Worm (Caenorhabditis elegans) whole organism, L1 larva: ENCODE results near the gene dhs-19.

Experiments used
- C04F5.9 ChIP-seq: sonication (generic microtip); optimal IDR thresholded peaks from 2 replicates; lab custom pipeline; 2016; ENCODE audit warnings: missing genetic modification characterization, missing compliant biosample characterization
- C16A3.4 ChIP-seq: fragments of 150-350 bp; optimal IDR thresholded peaks from 2 replicates; lab custom pipeline; 2014; ENCODE audit warnings: missing biosample characterization, missing genetic modification characterization
- F16B12.6 ChIP-seq: fragments of 150-350 bp; optimal IDR thresholded peaks from 2 replicates; lab custom pipeline; 2014; ENCODE audit warnings: missing biosample characterization, missing genetic modification characterization
- blmp-1 ChIP-seq: fragments of 150-350 bp; optimal IDR thresholded peaks from 2 replicates; lab custom pipeline; 2014; ENCODE audit warnings: missing biosample characterization, missing genetic modification characterization
- ceh-63 ChIP-seq: fragments of 200-800 bp; sonication (Bioruptor generic); optimal IDR thresholded peaks from 2 replicates; lab custom pipeline; 2018; ENCODE audit warnings: mild to moderate bottlenecking, missing genetic modification characterization, missing compliant biosample characterization
- ceh-8 ChIP-seq: fragments of 200-800 bp; sonication (Bioruptor generic); optimal IDR thresholded peaks from 2 replicates; lab custom pipeline; 2018; ENCODE audit warnings: mild to moderate bottlenecking, missing genetic modification characterization, moderate library complexity, missing compliant biosample characterization
- ceh-82 ChIP-seq, 3 experiments: fragments of 150-350 bp in 1 of 3; sonication (generic microtip) in 2 of 3; optimal IDR thresholded peaks; 2 replicates each; lab custom pipeline; 2014 to 2017; ENCODE audit warnings: missing biosample characterization in 3 of 3, missing genetic modification characterization in 3 of 3
- ceh-90 ChIP-seq: sonication (generic microtip); optimal IDR thresholded peaks from 2 replicates; lab custom pipeline; 2016; ENCODE audit warnings: missing genetic modification characterization, missing compliant biosample characterization
- ces-1 ChIP-seq: fragments of 150-350 bp; optimal IDR thresholded peaks from 2 replicates; lab custom pipeline; 2014; ENCODE audit warnings: missing biosample characterization, missing genetic modification reagents, missing genetic modification characterization
- dsc-1 ChIP-seq: sonication (generic microtip); optimal IDR thresholded peaks from 2 replicates; lab custom pipeline; 2016; ENCODE audit warnings: mild to moderate bottlenecking, missing genetic modification characterization, missing compliant biosample characterization
- efl-1 ChIP-seq, 4 experiments: fragments of 150-350 bp; optimal IDR thresholded peaks in 3 of 4; peaks in 1 of 4; 1 replicate in 1 of 4; 2 replicates in 3 of 4; lab custom pipeline; 2014; ENCODE audit warnings: missing biosample characterization in 2 of 4, missing genetic modification characterization in 2 of 4, missing genetic modification reagents in 2 of 4
- egl-13 ChIP-seq: sonication (generic microtip); optimal IDR thresholded peaks from 2 replicates; lab custom pipeline; 2016; ENCODE audit warnings: missing genotype, missing genetic modification reagents, missing genetic modification characterization, missing compliant biosample characterization
- elt-2 ChIP-seq: sonication (generic microtip); optimal IDR thresholded peaks from 2 replicates; lab custom pipeline; 2016; ENCODE audit warnings: missing genetic modification characterization, mild to moderate bottlenecking, inconsistent platforms, missing compliant biosample characterization, missing genetic modification reagents
- fkh-4 ChIP-seq: sonication (generic microtip); optimal IDR thresholded peaks from 2 replicates; lab custom pipeline; 2016; ENCODE audit warnings: missing compliant biosample characterization, missing genetic modification characterization, borderline replicate concordance
- fkh-8 ChIP-seq: sonication (generic microtip); optimal IDR thresholded peaks from 2 replicates; lab custom pipeline; 2016; ENCODE audit warnings: mild to moderate bottlenecking, missing genetic modification characterization, missing compliant biosample characterization
- grh-1 ChIP-seq: fragments of 200-800 bp; sonication (Bioruptor generic); IDR thresholded peaks from 2 replicates; pipeline ENCODE4 v1.3.6; 2022; ENCODE audit warnings: missing genetic modification reagents, missing genetic modification characterization, missing compliant biosample characterization
- hpl-2 ChIP-seq: fragments of 150-350 bp; optimal IDR thresholded peaks from 2 replicates; lab custom pipeline; 2014; ENCODE audit warnings: missing biosample characterization, missing genetic modification reagents, missing genetic modification characterization
- isw-1 ChIP-seq: fragments of 200-800 bp; sonication (Bioruptor generic); IDR thresholded peaks from 2 replicates; pipeline ENCODE4 v1.3.6; 2022; ENCODE audit warnings: missing genetic modification characterization, missing compliant biosample characterization
- jun-1 ChIP-seq: fragments of 150-350 bp; optimal IDR thresholded peaks from 2 replicates; lab custom pipeline; 2014; ENCODE audit warnings: missing biosample characterization, missing genetic modification reagents, missing genetic modification characterization
- lin-14 ChIP-seq: fragments of 200-800 bp; sonication (Bioruptor generic); optimal IDR thresholded peaks from 2 replicates; lab custom pipeline; 2018; ENCODE audit warnings: mild to moderate bottlenecking, missing genetic modification characterization, moderate library complexity, missing compliant biosample characterization
- lin-15B ChIP-seq: fragments of 150-350 bp; sonication (generic microtip); optimal IDR thresholded peaks from 3 replicates; lab custom pipeline; 2014; ENCODE audit warnings: missing biosample characterization, missing genetic modification characterization
- lin-39 ChIP-seq: fragments of 150-350 bp; optimal IDR thresholded peaks from 2 replicates; lab custom pipeline; 2014; ENCODE audit warnings: missing biosample characterization, missing genetic modification reagents, missing genetic modification characterization
- lir-3 ChIP-seq: sonication (generic microtip); optimal IDR thresholded peaks from 2 replicates; lab custom pipeline; 2016; ENCODE audit warnings: mild to moderate bottlenecking, missing genetic modification characterization, moderate library complexity, missing compliant biosample characterization; ENCODE audit not compliant: poor library complexity
- lsy-2 ChIP-seq, 2 experiments: fragments of 150-350 bp; optimal IDR thresholded peaks; 2 replicates each; lab custom pipeline; 2014; ENCODE audit warnings: missing biosample characterization in 2 of 2, missing genetic modification characterization in 2 of 2
- mab-9 ChIP-seq: fragments of 200-800 bp; sonication (Bioruptor generic); IDR thresholded peaks from 2 replicates; pipeline ENCODE4 v1.3.6; 2022; ENCODE audit warnings: missing genetic modification reagents, missing genetic modification characterization, missing compliant biosample characterization
- mep-1 ChIP-seq: fragments of 150-350 bp; optimal IDR thresholded peaks from 2 replicates; lab custom pipeline; 2014; ENCODE audit warnings: missing biosample characterization, missing genetic modification characterization
- nhr-19 ChIP-seq: fragments of 200-800 bp; sonication (Bioruptor generic); conservative IDR thresholded peaks from 2 replicates; pipeline ENCODE4 v1.3.6; 2022; ENCODE audit warnings: missing genetic modification characterization, missing compliant biosample characterization
- nhr-20 ChIP-seq: sonication (generic microtip); optimal IDR thresholded peaks from 2 replicates; lab custom pipeline; 2016; ENCODE audit warnings: mild to moderate bottlenecking, missing genetic modification characterization, missing compliant biosample characterization
- nhr-71 ChIP-seq: sonication (generic microtip); optimal IDR thresholded peaks from 2 replicates; lab custom pipeline; 2016; ENCODE audit warnings: mild to moderate bottlenecking, missing genetic modification characterization, moderate library complexity, missing compliant biosample characterization
- nhr-76 ChIP-seq: sonication (generic microtip); optimal IDR thresholded peaks from 2 replicates; lab custom pipeline; 2017; ENCODE audit warnings: missing biosample characterization, missing genetic modification characterization
- nhr-77 ChIP-seq: fragments of 150-350 bp; optimal IDR thresholded peaks from 2 replicates; lab custom pipeline; 2014; ENCODE audit warnings: missing biosample characterization, missing genetic modification characterization
- nhr-85 ChIP-seq: sonication (generic microtip); peaks from one replicate; lab custom pipeline; 2016; ENCODE audit warnings: missing genetic modification characterization, inconsistent platforms, missing compliant biosample characterization
- pag-3 ChIP-seq: sonication (generic microtip); optimal IDR thresholded peaks from 2 replicates; lab custom pipeline; 2017; ENCODE audit warnings: missing genetic modification characterization, mild to moderate bottlenecking, missing compliant biosample characterization, antibody characterized with exemption, borderline replicate concordance; ENCODE audit not compliant: insufficient read depth
- pax-3 ChIP-seq: fragments of 200-800 bp; sonication (Bioruptor generic); optimal IDR thresholded peaks from 2 replicates; lab custom pipeline; 2018; ENCODE audit warnings: mild to moderate bottlenecking, missing genetic modification characterization, moderate library complexity, missing compliant biosample characterization
- pqm-1 ChIP-seq: sonication (generic microtip); optimal IDR thresholded peaks from 3 replicates; lab custom pipeline; 2017; ENCODE audit warnings: missing biosample characterization, missing genetic modification characterization
- rnt-1 ChIP-seq: sonication (generic microtip); optimal IDR thresholded peaks from 2 replicates; lab custom pipeline; 2016; ENCODE audit warnings: mild to moderate bottlenecking, missing genetic modification characterization, moderate library complexity, missing compliant biosample characterization
- skn-1 ChIP-seq: fragments of 150-350 bp; optimal IDR thresholded peaks from 2 replicates; lab custom pipeline; 2014; ENCODE audit warnings: missing biosample characterization, missing genetic modification characterization
- snu-23 ChIP-seq: sonication (generic microtip); optimal IDR thresholded peaks from 2 replicates; lab custom pipeline; 2016; ENCODE audit warnings: missing genetic modification characterization, missing compliant biosample characterization
- sox-4 ChIP-seq: sonication (generic microtip); optimal IDR thresholded peaks from 2 replicates; lab custom pipeline; 2016; ENCODE audit warnings: missing genetic modification characterization, missing compliant biosample characterization
- sptf-1 ChIP-seq: fragments of 150-350 bp; optimal IDR thresholded peaks from 2 replicates; lab custom pipeline; 2014; ENCODE audit warnings: missing biosample characterization, missing genetic modification characterization
- swsn-7 ChIP-seq: sonication (generic microtip); optimal IDR thresholded peaks from 2 replicates; lab custom pipeline; 2016; ENCODE audit warnings: missing genetic modification characterization, missing compliant biosample characterization
- tbx-2 ChIP-seq: sonication (generic microtip); optimal IDR thresholded peaks from 2 replicates; lab custom pipeline; 2016; ENCODE audit warnings: missing genetic modification characterization, missing compliant biosample characterization
- tlp-1 ChIP-seq: fragments of 150-350 bp; optimal IDR thresholded peaks from 2 replicates; lab custom pipeline; 2014; ENCODE audit warnings: missing biosample characterization, missing genetic modification characterization
- unc-130 ChIP-seq: fragments of 150-350 bp; optimal IDR thresholded peaks from 2 replicates; lab custom pipeline; 2017; ENCODE audit warnings: missing biosample characterization, missing genetic modification characterization, inconsistent platforms
- unc-86 ChIP-seq: sonication (generic microtip); optimal IDR thresholded peaks from 2 replicates; lab custom pipeline; 2016; ENCODE audit warnings: missing genetic modification characterization, missing compliant biosample characterization
- xbp-1 ChIP-seq: sonication (generic microtip); optimal IDR thresholded peaks from 2 replicates; lab custom pipeline; 2016; ENCODE audit warnings: missing genetic modification characterization, missing compliant biosample characterization
- zip-4 ChIP-seq: fragments of 200-800 bp; sonication (Bioruptor generic); optimal IDR thresholded peaks from 2 replicates; lab custom pipeline; 2018; ENCODE audit warnings: mild to moderate bottlenecking, missing genetic modification characterization, moderate library complexity, missing compliant biosample characterization
- ztf-11 ChIP-seq, 2 experiments: sonication (generic microtip); optimal IDR thresholded peaks; 2 replicates each; lab custom pipeline; 2016 to 2017; ENCODE audit warnings: missing genetic modification characterization in 2 of 2, missing biosample characterization in 1 of 2, missing compliant biosample characterization in 1 of 2
- ztf-4 ChIP-seq: fragments of 150-350 bp; optimal IDR thresholded peaks from 2 replicates; lab custom pipeline; 2014; ENCODE audit warnings: missing biosample characterization, missing genetic modification characterization

Gene dhs-19

DNA sequence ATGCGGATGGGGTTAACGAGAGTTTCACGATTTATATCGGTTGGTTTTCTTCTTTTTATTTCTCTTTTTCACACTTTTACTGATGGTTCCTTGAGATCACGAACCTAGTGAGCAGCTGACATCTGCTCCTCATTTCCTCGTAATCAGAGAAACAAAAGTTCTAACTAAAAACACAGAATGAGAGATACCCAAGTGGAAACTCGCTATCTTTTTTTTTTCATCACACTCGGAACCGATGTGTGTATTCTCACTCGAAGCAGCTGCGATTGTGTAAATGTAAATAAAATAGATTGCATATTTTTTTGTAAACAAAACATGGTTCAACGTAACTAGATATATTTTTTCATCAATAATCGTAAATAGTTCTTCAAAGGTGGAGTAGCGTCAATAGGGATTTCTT, 16.1 kb upstream of the dhs-19 start (continued):
- TF ChIP-seq ceh-82 (tag; optimal IDR thresholded peaks at IDR 0.05; lab: Kevin White, UChicago) (no peak), ceh-90 (tag; lab: Kevin White, UChicago) (no peak), ces-1 (no peak), F16B12.6 (tag; lab: Kevin White, UChicago) (no peak), hpl-2 (GFP tag; lab: Kevin White, UChicago) (no peak), nhr-20 (tag; lab: Kevin White, UChicago) (peak; percentile 33), nhr-85 (no peak), mab-9 (GFP tag; lab: Robert Waterston, UW) (no peak), pqm-1 (tag; lab: Kevin White, UChicago) (no peak), tlp-1 (tag; lab: Kevin White, UChicago) (no peak), lsy-2 (tag; optimal IDR thresholded peaks at IDR 0.05; lab: Kevin White, UChicago) (peak; percentile 30 to 56), C16A3.4 (no peak), ceh-63 (no peak), blmp-1 (tag; lab: Kevin White, UChicago) (no peak), unc-130 (tag; lab: Kevin White, UChicago) (peak; percentile 27), ztf-4 (tag; lab: Kevin White, UChicago) (no peak), elt-2 (tag; lab: Kevin White, UChicago) (no peak), efl-1 (optimal IDR thresholded peaks at IDR 0.05; lab: Kevin White, UChicago) (peak in 1 of 2 experiments; percentile 18), efl-1 (GFP tag; optimal IDR thresholded peaks at IDR 0.05 in 1 of 2; lab: Kevin White, UChicago) (no peak), C04F5.9 (tag; lab: Kevin White, UChicago) (no peak), lir-3 (no peak), sptf-1 (tag; lab: Kevin White, UChicago) (no peak), fkh-8 (tag; lab: Kevin White, UChicago) (no peak), fkh-4 (peak; percentile 85), tbx-2 (no peak), zip-4 (GFP tag; lab: Kevin White, UChicago) (no peak), nhr-76 (tag; lab: Kevin White, UChicago) (no peak), snu-23 (peak; percentile 40), lin-15B (tag; lab: Kevin White, UChicago) (no peak), lin-39 (tag; lab: Kevin White, UChicago) (no peak), nhr-19 (GFP tag; lab: Robert Waterston, UW) (peak; percentile 48), pag-3 (tag; lab: Kevin White, UChicago) (no peak)

DNA sequence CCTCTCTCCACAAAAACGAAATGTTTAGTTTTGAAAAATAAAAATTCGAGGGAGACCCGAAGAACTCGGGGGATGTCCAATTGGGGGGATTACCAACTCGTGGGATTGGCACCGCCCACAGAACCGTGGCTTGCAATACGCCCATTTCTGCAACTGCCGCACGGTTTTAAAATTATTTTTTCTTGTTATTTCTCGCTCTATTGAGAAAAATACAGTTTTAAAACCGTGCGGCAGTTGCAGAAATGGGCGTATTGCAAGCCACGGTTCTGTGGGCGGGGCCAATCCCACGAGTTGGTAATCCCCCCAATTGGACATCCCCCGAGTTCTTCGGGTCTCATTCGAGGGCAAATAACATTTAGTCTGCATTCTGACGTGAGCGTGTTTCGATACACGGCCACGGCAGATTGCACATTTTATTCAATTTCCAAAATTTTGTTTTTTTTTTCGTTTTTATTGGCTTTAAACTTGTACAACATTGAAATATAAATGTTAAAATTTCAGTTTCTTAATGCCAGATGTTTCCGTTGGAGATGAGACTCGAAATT, 14.6 kb upstream of the dhs-19 start, which contains the start of the genes C55A6.1 and C55A6.10:
Gene C55A6.1 (minus strand): TSS at position 116 of the 545 bp plus-strand sequence.
Gene C55A6.10 (plus strand): TSS at position 495 of the 545 bp plus-strand sequence.
- peak; percentile 38 for TF ChIP-seq skn-1 (tag; lab: Kevin White, UChicago)
- TF ChIP-seq tbx-2 = peak; percentile 71
- TF ChIP-seq pax-3 (tag; lab: Kevin White, UChicago) = peak; percentile 20
- TF ChIP-seq nhr-77 (tag; lab: Kevin White, UChicago) = peak; percentile 37
- TF ChIP-seq nhr-20 (tag; lab: Kevin White, UChicago) = peak; percentile 82
- peak; percentile 62 for TF ChIP-seq C16A3.4
- TF ChIP-seq nhr-19 (GFP tag; lab: Robert Waterston, UW) = peak; percentile 68
- peak; percentile 66 for TF ChIP-seq lir-3
- TF ChIP-seq fkh-8 (tag; lab: Kevin White, UChicago) = peak; percentile 59
- peak; percentile 79 for TF ChIP-seq swsn-7
- TF ChIP-seq lin-14 (GFP tag; lab: Kevin White, UChicago) = peak; percentile 76
- TF ChIP-seq elt-2 (tag; lab: Kevin White, UChicago) = peak; percentile 14
- TF ChIP-seq nhr-71 = peak; percentile 86
- TF ChIP-seq ceh-8 (GFP tag; lab: Kevin White, UChicago) = peak; percentile 44
- peak; percentile 76 for TF ChIP-seq unc-86 (tag; lab: Kevin White, UChicago)
- TF ChIP-seq blmp-1 (tag; lab: Kevin White, UChicago) = peak; percentile 52
- peak; percentile 17 for TF ChIP-seq sox-4
- peak; percentile 56 to 73 for TF ChIP-seq lsy-2 (tag; optimal IDR thresholded peaks at IDR 0.05; lab: Kevin White, UChicago)
- TF ChIP-seq ztf-11 (tag; optimal IDR thresholded peaks at IDR 0.05; lab: Kevin White, UChicago) = peak in 1 of 2 experiments; percentile 68
- peak; percentile 52 for TF ChIP-seq egl-13 (tag; lab: Kevin White, UChicago)
- peak; percentile 64 for TF ChIP-seq grh-1
- TF ChIP-seq mep-1 (tag; lab: Kevin White, UChicago) = peak; percentile 74
- TF ChIP-seq xbp-1 = peak; percentile 65
- TF ChIP-seq dsc-1 = peak; percentile 30
- peak; percentile 84 for TF ChIP-seq snu-23
- peak; percentile 18 for TF ChIP-seq unc-130 (tag; lab: Kevin White, UChicago)
- TF ChIP-seq jun-1 = peak; percentile 30
- peak; percentile 59 for TF ChIP-seq isw-1
- peak; percentile 59 for TF ChIP-seq rnt-1 (tag; lab: Kevin White, UChicago)
- peak; percentile 93 for TF ChIP-seq F16B12.6 (tag; lab: Kevin White, UChicago)
